Worm (Caenorhabditis elegans): ENCODE results near the gene C29A12.6.

- no peak for TF ChIP-seq him-1 (tag; optimal IDR thresholded peaks at IDR 0.05)
- no peak for TF ChIP-seq dao-5 (tag; optimal IDR thresholded peaks at IDR 0.05)
- no peak for TF ChIP-seq W03F9.2 (tag; optimal IDR thresholded peaks at IDR 0.05)
Measured at ce11 chrV:10859775-10860174, 12.8 kb downstream of the C29A12.6 start.
